Fruit fly (Drosophila melanogaster) whole organism, prepupa: ENCODE results near the gene CG2147.

Source experiments
- CG15336 ChIP-seq: fragments of 200-800 bp; sonication (Bioruptor generic); IDR thresholded peaks from 2 replicates; pipeline ENCODE4 v1.3.6; 2022; ENCODE audit warnings: missing biosample characterization, missing genetic modification characterization
- CG9139 ChIP-seq: fragments of 200-800 bp; sonication (Bioruptor generic); optimal IDR thresholded peaks from 3 replicates; lab custom pipeline; 2017; ENCODE audit warnings: missing biosample characterization, mild to moderate bottlenecking, missing genetic modification characterization
- fkh ChIP-seq: fragments of 200-800 bp; sonication (Bioruptor generic); optimal IDR thresholded peaks from 3 replicates; lab custom pipeline; 2017; ENCODE audit warnings: missing biosample characterization, mild to moderate bottlenecking, missing genetic modification characterization, moderate library complexity

DNA sequence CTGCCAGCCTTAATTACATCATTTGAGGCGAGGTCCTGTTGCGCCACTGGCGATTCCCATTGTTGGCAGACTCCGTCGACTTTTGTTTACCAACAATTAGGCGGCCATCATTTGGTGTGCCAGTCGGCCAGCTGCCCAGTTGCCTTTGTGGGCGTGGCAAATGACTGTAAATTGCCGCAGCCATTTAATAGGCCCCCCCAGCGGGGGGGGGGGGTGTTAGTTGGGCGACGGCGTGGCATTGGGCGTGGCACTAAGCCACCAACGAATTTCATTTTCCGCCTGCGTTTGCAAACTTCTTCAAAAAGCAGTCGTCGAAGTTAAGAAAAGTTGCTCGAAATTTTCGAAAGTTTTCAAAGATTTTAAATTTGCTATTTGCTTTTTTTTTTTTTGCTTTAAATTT lies 46.4 kb downstream of the CG2147 start:
- TF ChIP-seq CG15336 (GFP tag; lab: Robert Waterston, UW) (no peak), CG9139 (GFP tag; lab: Kevin White, UChicago) (no peak), fkh (GFP tag; lab: Kevin White, UChicago) (no peak)
